Fruit fly (Drosophila melanogaster): ENCODE results near the gene nbs.

Gene nbs

dm6 chr3L:9678007-9678497 is 44.9 kb downstream of the nbs start:
- TF ChIP-seq CG8301 (tag; optimal IDR thresholded peaks at IDR 0.05): peak; percentile 16
- peak; percentile 85 for TF ChIP-seq EcR (GFP tag; optimal IDR thresholded peaks at IDR 0.05)
- TF ChIP-seq Pif1B (GFP tag; optimal IDR thresholded peaks at IDR 0.05): peak; percentile 20
- TF ChIP-seq Snoo (tag; optimal IDR thresholded peaks at IDR 0.05): no peak
- TF ChIP-seq CG10348 (GFP tag; IDR thresholded peaks at IDR 0.05): no peak
- peak; percentile 43 for TF ChIP-seq Pif1A (GFP tag; optimal IDR thresholded peaks at IDR 0.05)
- peak; percentile 3 for TF ChIP-seq CG17806 (tag; optimal IDR thresholded peaks at IDR 0.05)

dm6 chr3L:9677260-9677659 is 45.7 kb downstream of the nbs start:
- no peak for TF ChIP-seq CG12605 (GFP tag; IDR thresholded peaks at IDR 0.05)
- no peak for TF ChIP-seq Snoo (tag; optimal IDR thresholded peaks at IDR 0.05)
- TF ChIP-seq CG34367 (tag; optimal IDR thresholded peaks at IDR 0.05): no peak
- TF ChIP-seq CG13204 (GFP tag; optimal IDR thresholded peaks at IDR 0.05): no peak
- no peak for TF ChIP-seq CG8159 (tag; optimal IDR thresholded peaks at IDR 0.05)
- no peak for TF ChIP-seq CG8301 (tag; optimal IDR thresholded peaks at IDR 0.05)
- TF ChIP-seq CG10348 (GFP tag; IDR thresholded peaks at IDR 0.05): no peak
- no peak for TF ChIP-seq CG9948 (tag; optimal IDR thresholded peaks at IDR 0.05)
- no peak for TF ChIP-seq CG14655 (GFP tag; optimal IDR thresholded peaks at IDR 0.05)
- TF ChIP-seq CG15710 (tag; optimal IDR thresholded peaks at IDR 0.05): no peak
- no peak for TF ChIP-seq Pif1B (GFP tag; optimal IDR thresholded peaks at IDR 0.05)
- no peak for TF ChIP-seq D1 (tag; optimal IDR thresholded peaks at IDR 0.05)
- no peak for TF ChIP-seq rn (GFP tag; IDR thresholded peaks at IDR 0.05)
- TF ChIP-seq Pif1A (GFP tag; optimal IDR thresholded peaks at IDR 0.05): no peak
- TF ChIP-seq fd96Ca (GFP tag; IDR thresholded peaks at IDR 0.05): no peak
- no peak for TF ChIP-seq CG17806 (tag; optimal IDR thresholded peaks at IDR 0.05)
- TF ChIP-seq CG4496 (GFP tag; IDR thresholded peaks at IDR 0.05): no peak
- TF ChIP-seq EcR (GFP tag; optimal IDR thresholded peaks at IDR 0.05): no peak
- TF ChIP-seq CG32121 (GFP tag; IDR thresholded peaks at IDR 0.05): no peak

dm6 chr3L:9675528-9675963 is 47.4 kb downstream of the nbs start:
- TF ChIP-seq Pif1A (GFP tag; optimal IDR thresholded peaks at IDR 0.05) (peak; percentile 66), CG32121 (GFP tag; IDR thresholded peaks at IDR 0.05) (peak; percentile 73), CG8301 (tag; optimal IDR thresholded peaks at IDR 0.05) (no peak), Snoo (tag; optimal IDR thresholded peaks at IDR 0.05) (peak; percentile 84), rn (GFP tag; IDR thresholded peaks at IDR 0.05) (0 out of 2 replicates have a peak, but pooled peaks have one; percentile 14), CG4496 (GFP tag; IDR thresholded peaks at IDR 0.05) (peak; percentile 88), Ets98B (GFP tag; IDR thresholded peaks at IDR 0.05) (peak; percentile 79), Pif1B (GFP tag; optimal IDR thresholded peaks at IDR 0.05) (peak; percentile 17), CG14655 (GFP tag; optimal IDR thresholded peaks at IDR 0.05) (peak; percentile 55), CG8159 (tag; optimal IDR thresholded peaks at IDR 0.05) (no peak), CG12605 (GFP tag; IDR thresholded peaks at IDR 0.05) (peak; percentile 91), CG9948 (tag; optimal IDR thresholded peaks at IDR 0.05) (no peak)

dm6 chr3L:9674300-9674699 is 48.7 kb downstream of the nbs start:
- TF ChIP-seq CG15710 (tag; optimal IDR thresholded peaks at IDR 0.05) (no peak), CG32121 (GFP tag; IDR thresholded peaks at IDR 0.05) (no peak), CG10348 (GFP tag; IDR thresholded peaks at IDR 0.05) (no peak), Snoo (tag; optimal IDR thresholded peaks at IDR 0.05) (no peak), D1 (tag; optimal IDR thresholded peaks at IDR 0.05) (no peak), CG17806 (tag; optimal IDR thresholded peaks at IDR 0.05) (no peak), CG14655 (GFP tag; optimal IDR thresholded peaks at IDR 0.05) (no peak)

dm6 chr3L:9671372-9671771 is 51.6 kb downstream of the nbs start:
- TF ChIP-seq CG8301 (tag; optimal IDR thresholded peaks at IDR 0.05) (no peak), CG13204 (GFP tag; optimal IDR thresholded peaks at IDR 0.05) (peak; percentile 10)
